Fruit fly (Drosophila melanogaster) whole organism, embryonic: Measurements from ENCODE around the gene spidey.

Source experiments
- B-H1 ChIP-seq: fragments of 200-800 bp; sonication (Bioruptor generic); IDR thresholded peaks from 3 replicates; pipeline ENCODE4 v1.3.6; 2022; ENCODE audit warnings: missing biosample characterization, missing genetic modification characterization
- Bteb2 ChIP-seq: fragments of 200-800 bp; sonication (Bioruptor generic); optimal IDR thresholded peaks from 2 replicates; lab custom pipeline; 2016; ENCODE audit warnings: missing biosample characterization, missing genetic modification characterization
- CG10959 ChIP-seq: fragments of 200-800 bp; sonication (Bioruptor generic); IDR thresholded peaks from 2 replicates; pipeline ENCODE4 v1.3.6; 2022; ENCODE audit warnings: missing biosample characterization, missing genetic modification characterization
- CG11504 ChIP-seq: fragments of 200-800 bp; sonication (Bioruptor generic); optimal IDR thresholded peaks from 3 replicates; lab custom pipeline; 2019; ENCODE audit warnings: missing biosample characterization, mild to moderate bottlenecking, missing genetic modification characterization, moderate library complexity
- CG11723 ChIP-seq: fragments of 200-800 bp; sonication (Bioruptor generic); optimal IDR thresholded peaks from 2 replicates; lab custom pipeline; 2017; ENCODE audit warnings: missing biosample characterization, mild to moderate bottlenecking, missing genetic modification characterization
- CG12942 ChIP-seq: fragments of 200-800 bp; sonication (Bioruptor generic); optimal IDR thresholded peaks from 3 replicates; lab custom pipeline; 2016; ENCODE audit warnings: missing biosample characterization, missing genetic modification characterization
- CG13775 ChIP-seq: fragments of 200-800 bp; sonication (Bioruptor generic); optimal IDR thresholded peaks from 3 replicates; lab custom pipeline; 2017; ENCODE audit warnings: missing biosample characterization, mild to moderate bottlenecking, missing genetic modification characterization
- CG14667 ChIP-seq: fragments of 200-800 bp; sonication (Bioruptor generic); IDR thresholded peaks from 2 replicates; pipeline ENCODE4 v1.3.6; 2022; ENCODE audit warnings: missing biosample characterization, missing genetic modification characterization
- CG14710 ChIP-seq: fragments of 200-800 bp; sonication (Bioruptor generic); optimal IDR thresholded peaks from 3 replicates; lab custom pipeline; 2019; ENCODE audit warnings: missing biosample characterization, mild to moderate bottlenecking, missing genetic modification characterization, moderate library complexity
- CG1602 ChIP-seq: fragments of 200-800 bp; sonication (Bioruptor generic); optimal IDR thresholded peaks from 3 replicates; lab custom pipeline; 2016; ENCODE audit warnings: missing biosample characterization, missing genetic modification characterization
- CG16779 ChIP-seq: fragments of 200-800 bp; sonication (Bioruptor generic); IDR thresholded peaks from 2 replicates; pipeline ENCODE4 v1.3.6; 2022; ENCODE audit warnings: missing biosample characterization, missing genetic modification characterization
- CG16813 ChIP-seq: fragments of 200-800 bp; sonication (Bioruptor generic); IDR thresholded peaks from 3 replicates; pipeline ENCODE4 v1.3.6; 2022; ENCODE audit warnings: missing biosample characterization, missing genetic modification characterization; ENCODE audit not compliant: partially characterized antibody
- CG16815 ChIP-seq: fragments of 200-800 bp; sonication (Bioruptor generic); optimal IDR thresholded peaks from 3 replicates; lab custom pipeline; 2017; ENCODE audit warnings: missing biosample characterization, mild to moderate bottlenecking, missing genetic modification characterization
- CG17361 ChIP-seq: fragments of 200-800 bp; sonication (Bioruptor generic); IDR thresholded peaks from 3 replicates; pipeline ENCODE4 v1.3.6; 2022; ENCODE audit warnings: missing biosample characterization, missing genetic modification characterization
- CG17385 ChIP-seq: fragments of 200-800 bp; sonication (Bioruptor generic); optimal IDR thresholded peaks from 3 replicates; lab custom pipeline; 2018; ENCODE audit warnings: missing biosample characterization, mild to moderate bottlenecking, missing genetic modification characterization
- CG17612 ChIP-seq: fragments of 200-800 bp; sonication (Bioruptor generic); IDR thresholded peaks from 2 replicates; pipeline ENCODE4 v1.3.6; 2022; ENCODE audit warnings: missing biosample characterization, missing genetic modification characterization
- CG17829 ChIP-seq: fragments of 200-800 bp; optimal IDR thresholded peaks from 2 replicates; lab custom pipeline; 2019; ENCODE audit warnings: missing biosample characterization, mild to moderate bottlenecking, missing genetic modification characterization, moderate library complexity
- CG18011 ChIP-seq: fragments of 200-800 bp; sonication (Bioruptor generic); optimal IDR thresholded peaks from 2 replicates; lab custom pipeline; 2017; ENCODE audit warnings: missing biosample characterization, missing genetic modification characterization, mild to moderate bottlenecking, moderate library complexity, missing genotype
- CG18599 ChIP-seq: fragments of 200-800 bp; sonication (Bioruptor generic); optimal IDR thresholded peaks from 3 replicates; lab custom pipeline; 2017; ENCODE audit warnings: missing biosample characterization, missing genetic modification characterization, mild to moderate bottlenecking, moderate library complexity, missing genetic modification reagents
- CG2129 ChIP-seq: fragments of 200-800 bp; sonication (Bioruptor generic); IDR thresholded peaks from 2 replicates; pipeline ENCODE4 v1.3.6; 2022; ENCODE audit warnings: missing biosample characterization, missing genetic modification characterization; ENCODE audit not compliant: partially characterized antibody
- CG31441 ChIP-seq: fragments of 200-800 bp; sonication (Bioruptor generic); IDR thresholded peaks from 2 replicates; pipeline ENCODE4 v1.3.6; 2022; ENCODE audit warnings: missing biosample characterization, missing genetic modification characterization
- CG4328 ChIP-seq: fragments of 200-800 bp; sonication (Bioruptor generic); optimal IDR thresholded peaks from 3 replicates; lab custom pipeline; 2017; ENCODE audit warnings: missing biosample characterization, missing genetic modification reagents, missing genetic modification characterization
- CG4404 ChIP-seq: fragments of 200-800 bp; sonication (Bioruptor generic); IDR thresholded peaks from 2 replicates; pipeline ENCODE4 v1.3.6; 2022; ENCODE audit warnings: missing biosample characterization, missing genetic modification characterization
- CG8290 ChIP-seq, 3 experiments: fragments of 200-800 bp; sonication (Bioruptor generic); optimal IDR thresholded peaks; 2 replicates each; lab custom pipeline; 2016 to 2019; ENCODE audit warnings: missing biosample characterization in 3 of 3, missing genetic modification characterization in 3 of 3, mild to moderate bottlenecking in 2 of 3, moderate library complexity in 1 of 3
- Chrac-16 ChIP-seq: fragments of 200-800 bp; sonication (Bioruptor generic); optimal IDR thresholded peaks from 3 replicates; lab custom pipeline; 2016; ENCODE audit warnings: missing biosample characterization, missing genetic modification characterization
- D ChIP-seq, 2 experiments: fragments of 200-800 bp in 1 of 2; fragments of >200 bp in 1 of 2; sonication (Bioruptor generic) in 1 of 2; optimal IDR thresholded peaks; 2 replicates in 1 of 2; 3 replicates in 1 of 2; lab custom pipeline; 2017; ENCODE audit warnings: mild to moderate bottlenecking in 1 of 2, missing biosample characterization in 1 of 2, missing genetic modification characterization in 1 of 2, missing genetic modification reagents in 1 of 2
- E2f2 ChIP-seq: fragments of 200-800 bp; sonication (Bioruptor generic); IDR thresholded peaks from 2 replicates; pipeline ENCODE4 v1.3.6; 2022; ENCODE audit warnings: missing biosample characterization, missing genetic modification characterization
- Ets65A ChIP-seq: fragments of 200-800 bp; sonication (Bioruptor generic); peaks from one replicate; lab custom pipeline; 2016; ENCODE audit warnings: missing biosample characterization, missing genetic modification characterization
- Fer1 ChIP-seq: fragments of 200-800 bp; sonication (Bioruptor generic); optimal IDR thresholded peaks from 2 replicates; lab custom pipeline; 2017; ENCODE audit warnings: missing biosample characterization, mild to moderate bottlenecking, missing genetic modification characterization
- HLHmδ ChIP-seq: fragments of 200-800 bp; sonication (Bioruptor generic); optimal IDR thresholded peaks from 2 replicates; lab custom pipeline; 2018; ENCODE audit warnings: missing biosample characterization, mild to moderate bottlenecking, missing genetic modification characterization, moderate library complexity
- Med ChIP-seq: fragments of 200-800 bp; sonication (Bioruptor generic); peaks from one replicate; lab custom pipeline; 2016; ENCODE audit warnings: missing biosample characterization, missing genetic modification characterization, mild to moderate bottlenecking, inconsistent platforms, moderate library complexity
- Side ChIP-seq: fragments of 200-800 bp; sonication (Bioruptor generic); optimal IDR thresholded peaks from 2 replicates; lab custom pipeline; 2016; ENCODE audit warnings: missing biosample characterization, missing genetic modification characterization
- Trl ChIP-seq, 3 experiments: fragments of >200 bp in 2 of 3; fragments of 200-800 bp in 1 of 3; sonication (Bioruptor generic) in 1 of 3; optimal IDR thresholded peaks; 2 replicates in 1 of 3; 3 replicates in 2 of 3; lab custom pipeline; 2016 to 2017; ENCODE audit warnings: missing biosample characterization in 1 of 3, missing genetic modification characterization in 1 of 3
- Usf ChIP-seq: fragments of 200-800 bp; sonication (Bioruptor generic); optimal IDR thresholded peaks from 2 replicates; lab custom pipeline; 2017; ENCODE audit warnings: missing genotype, missing biosample characterization, missing genetic modification characterization
- dmrt11E ChIP-seq: fragments of 200-800 bp; sonication (Bioruptor generic); optimal IDR thresholded peaks from 3 replicates; lab custom pipeline; 2018; ENCODE audit warnings: missing biosample characterization, mild to moderate bottlenecking, missing genetic modification characterization, moderate library complexity
- her ChIP-seq: fragments of 200-800 bp; sonication (Bioruptor generic); optimal IDR thresholded peaks from 2 replicates; lab custom pipeline; 2016; ENCODE audit warnings: missing biosample characterization, missing genetic modification characterization
- lilli ChIP-seq: fragments of 200-800 bp; sonication (Bioruptor generic); optimal IDR thresholded peaks from 3 replicates; lab custom pipeline; 2016; ENCODE audit warnings: missing biosample characterization, missing genetic modification characterization
- mam ChIP-seq: fragments of 200-800 bp; sonication (Bioruptor generic); optimal IDR thresholded peaks from 3 replicates; lab custom pipeline; 2016; ENCODE audit warnings: missing biosample characterization, missing genetic modification characterization
- mirr ChIP-seq: fragments of 200-800 bp; sonication (Bioruptor generic); optimal IDR thresholded peaks from 3 replicates; lab custom pipeline; 2018; ENCODE audit warnings: missing biosample characterization, mild to moderate bottlenecking, missing genetic modification characterization
- p53 ChIP-seq: fragments of 200-800 bp; sonication (Bioruptor generic); optimal IDR thresholded peaks from 2 replicates; lab custom pipeline; 2016; ENCODE audit warnings: missing biosample characterization, missing genetic modification characterization
- pnt ChIP-seq: fragments of 200-800 bp; sonication (Bioruptor generic); optimal IDR thresholded peaks from 3 replicates; lab custom pipeline; 2016; ENCODE audit warnings: missing biosample characterization, missing genetic modification characterization
- prd ChIP-seq, 3 experiments: fragments of >200 bp in 2 of 3; fragments of 200-800 bp in 1 of 3; sonication (Bioruptor generic) in 1 of 3; optimal IDR thresholded peaks in 2 of 3; IDR thresholded peaks in 1 of 3; 2 replicates in 2 of 3; 3 replicates in 1 of 3; pipeline versions ENCODE4 v1.3.6 to Lab custom; 2017 to 2022; ENCODE audit warnings: missing biosample characterization in 1 of 3, missing genetic modification characterization in 1 of 3
- psq ChIP-seq: fragments of 200-800 bp; sonication (Bioruptor generic); optimal IDR thresholded peaks from 2 replicates; lab custom pipeline; 2017; ENCODE audit warnings: missing biosample characterization, missing genetic modification characterization
- ro ChIP-seq: fragments of 200-800 bp; sonication (Bioruptor generic); IDR thresholded peaks from 2 replicates; pipeline ENCODE4 v1.3.6; 2022; ENCODE audit warnings: missing biosample characterization, missing genetic modification characterization
- salm ChIP-seq: fragments of 200-800 bp; sonication (Bioruptor generic); optimal IDR thresholded peaks from 2 replicates; lab custom pipeline; 2018; ENCODE audit warnings: missing biosample characterization, mild to moderate bottlenecking, missing genetic modification characterization
- sr ChIP-seq: fragments of 200-800 bp; sonication (Bioruptor generic); IDR thresholded peaks from 3 replicates; pipeline ENCODE4 v1.3.6; 2022; ENCODE audit warnings: missing biosample characterization, missing genetic modification characterization
- tio ChIP-seq: fragments of 200-800 bp; sonication (Bioruptor generic); optimal IDR thresholded peaks from 2 replicates; lab custom pipeline; 2017; ENCODE audit warnings: missing biosample characterization, missing genetic modification characterization, inconsistent platforms
- tx ChIP-seq: fragments of 200-800 bp; sonication (Bioruptor generic); optimal IDR thresholded peaks from 2 replicates; lab custom pipeline; 2016; ENCODE audit warnings: missing biosample characterization, missing genetic modification characterization
- wek ChIP-seq: fragments of 200-800 bp; sonication (Bioruptor generic); optimal IDR thresholded peaks from 3 replicates; lab custom pipeline; 2018; ENCODE audit warnings: missing biosample characterization, mild to moderate bottlenecking, missing genetic modification characterization, moderate library complexity
- zen ChIP-seq: fragments of 200-800 bp; sonication (Bioruptor generic); optimal IDR thresholded peaks from 3 replicates; lab custom pipeline; 2018; ENCODE audit warnings: missing biosample characterization, mild to moderate bottlenecking, missing genetic modification characterization, moderate library complexity

The spidey gene

dm6 chrX:7892539-7892899, 16.2 kb upstream of the spidey start (continued):
- TF ChIP-seq prd (optimal IDR thresholded peaks at IDR 0.05; lab: Kevin White, UChicago) (no peak), prd (GFP tag; IDR thresholded peaks at IDR 0.05; lab: Robert Waterston, UW) (peak; percentile 64; the same call in 2 of the 3 replicates), CG17361 (GFP tag; lab: Robert Waterston, UW) (0 out of 3 replicates have a peak, but pooled peaks have one; percentile 29), CG11504 (tag; lab: Kevin White, UChicago) (peak; percentile 21), CG16815 (GFP tag; lab: Kevin White, UChicago) (peak; percentile 17), psq (GFP tag; lab: Kevin White, UChicago) (no peak), salm (tag; lab: Kevin White, UChicago) (no peak), lilli (GFP tag; lab: Kevin White, UChicago) (peak; percentile 12), zen (tag; lab: Kevin White, UChicago) (peak; percentile 15), CG17385 (peak; percentile 8), CG10959 (GFP tag; lab: Robert Waterston, UW) (no peak), wek (GFP tag; lab: Kevin White, UChicago) (no peak), ro (no peak), Fer1 (no peak), CG31441 (GFP tag; lab: Robert Waterston, UW) (0 out of 2 replicates have a peak, but pooled peaks have one; percentile 15), CG16779 (GFP tag; lab: Robert Waterston, UW) (no peak), tio (GFP tag; lab: Kevin White, UChicago) (peak; percentile 6), CG16813 (GFP tag; lab: Robert Waterston, UW) (no peak), mam (GFP tag; lab: Kevin White, UChicago) (no peak), mirr (GFP tag; lab: Kevin White, UChicago) (no peak), Ets65A (peak; percentile 10), dmrt11E (tag; lab: Kevin White, UChicago) (peak; percentile 53), CG18599 (GFP tag; lab: Kevin White, UChicago) (no peak), HLHmδ (no peak), CG2129 (GFP tag; lab: Robert Waterston, UW) (no peak), pnt (GFP tag; lab: Kevin White, UChicago) (no peak), sr (GFP tag; lab: Robert Waterston, UW) (no peak), CG4404 (GFP tag; lab: Robert Waterston, UW) (peak; percentile 62), tx (GFP tag; lab: Kevin White, UChicago) (no peak), CG14667 (GFP tag; lab: Robert Waterston, UW) (no peak), CG17829 (tag; lab: Kevin White, UChicago) (peak; percentile 4), CG17612 (GFP tag; lab: Robert Waterston, UW) (no peak), Trl (optimal IDR thresholded peaks at IDR 0.05; lab: Kevin White, UChicago) (no peak), Trl (GFP tag; optimal IDR thresholded peaks at IDR 0.05; lab: Kevin White, UChicago) (no peak), D (optimal IDR thresholded peaks at IDR 0.05; lab: Kevin White, UChicago) (no peak), D (GFP tag; optimal IDR thresholded peaks at IDR 0.05; lab: Kevin White, UChicago) (peak; percentile 13), CG11723 (GFP tag; lab: Kevin White, UChicago) (no peak), her (GFP tag; lab: Kevin White, UChicago) (no peak), E2f2 (no peak), Usf (GFP tag; lab: Kevin White, UChicago) (no peak), Med (peak; percentile 37), CG4328 (GFP tag; lab: Kevin White, UChicago) (no peak), Side (GFP tag; lab: Kevin White, UChicago) (no peak), p53 (GFP tag; lab: Kevin White, UChicago) (no peak), CG14710 (tag; lab: Kevin White, UChicago) (peak; percentile 17), CG8290 (GFP tag; optimal IDR thresholded peaks at IDR 0.05; lab: Kevin White, UChicago) (no peak), CG8290 (tag; optimal IDR thresholded peaks at IDR 0.05; lab: Kevin White, UChicago) (no peak), CG18011 (GFP tag; lab: Kevin White, UChicago) (no peak), Bteb2 (GFP tag; lab: Kevin White, UChicago) (no peak), CG1602 (no peak), CG12942 (GFP tag; lab: Kevin White, UChicago) (no peak), CG13775 (GFP tag; lab: Kevin White, UChicago) (peak; percentile 5), Chrac-16 (GFP tag; lab: Kevin White, UChicago) (peak; percentile 4), B-H1 (no peak)
